Fruit fly (Drosophila melanogaster) whole organism, pupa: ENCODE measurements around the gene CG9784.

ENCODE experiments used
- CG14655 ChIP-seq: fragments of 200-800 bp; sonication (Bioruptor generic); optimal IDR thresholded peaks from 3 replicates; lab custom pipeline; 2017; ENCODE audit warnings: mild to moderate bottlenecking, missing biosample characterization, missing genetic modification reagents, missing genetic modification characterization
- CG32121 ChIP-seq: fragments of 200-800 bp; sonication (Bioruptor generic); IDR thresholded peaks from 2 replicates; pipeline ENCODE4 v1.3.6; 2022; ENCODE audit warnings: missing biosample characterization, missing genetic modification characterization
- CG34367 ChIP-seq: fragments of 200-800 bp; sonication (Bioruptor generic); optimal IDR thresholded peaks from 2 replicates; lab custom pipeline; 2018; ENCODE audit warnings: missing biosample characterization, mild to moderate bottlenecking, missing genetic modification characterization
- CG4496 ChIP-seq: fragments of 200-800 bp; sonication (Bioruptor generic); IDR thresholded peaks from 3 replicates; pipeline ENCODE4 v1.3.6; 2022; ENCODE audit warnings: missing biosample characterization, missing genetic modification characterization
- CG8159 ChIP-seq: fragments of 200-800 bp; sonication (Bioruptor generic); optimal IDR thresholded peaks from 3 replicates; lab custom pipeline; 2018; ENCODE audit warnings: missing biosample characterization, mild to moderate bottlenecking, missing genetic modification characterization, moderate library complexity
- EcR ChIP-seq: fragments of 200-800 bp; sonication (Bioruptor generic); optimal IDR thresholded peaks from 3 replicates; lab custom pipeline; 2019; ENCODE audit warnings: missing biosample characterization, missing genetic modification characterization, mild to moderate bottlenecking, moderate library complexity, missing genetic modification reagents
- Ets98B ChIP-seq: fragments of 200-800 bp; sonication (Bioruptor generic); IDR thresholded peaks from 2 replicates; pipeline ENCODE4 v1.3.6; 2022; ENCODE audit warnings: missing biosample characterization, missing genetic modification characterization
- Pif1A ChIP-seq: fragments of 200-800 bp; sonication (Bioruptor generic); optimal IDR thresholded peaks from 3 replicates; lab custom pipeline; 2016; ENCODE audit warnings: missing biosample characterization, missing genetic modification characterization

DNA sequence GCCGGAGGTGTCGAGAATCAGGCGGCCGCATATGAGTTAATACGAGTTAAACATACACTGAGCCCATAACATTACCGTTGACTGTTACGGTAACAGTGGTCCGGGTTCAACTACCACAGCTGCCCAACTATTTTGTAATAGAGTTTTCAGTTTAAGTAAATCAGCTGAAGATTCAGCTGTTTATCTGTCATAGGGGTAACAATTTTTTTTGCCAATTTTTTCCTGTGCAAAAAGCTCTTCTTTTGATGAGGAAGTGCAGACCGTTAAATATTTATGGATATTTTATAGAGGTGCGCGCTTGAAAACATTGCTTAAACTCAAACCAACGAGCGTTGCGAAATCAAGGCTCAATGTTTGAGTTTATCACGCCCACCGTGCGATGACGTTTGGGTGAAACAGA, 17.3 kb downstream of the CG9784 start:
- TF ChIP-seq CG14655 (GFP tag; lab: Kevin White, UChicago): peak; percentile 29
- no peak for TF ChIP-seq Ets98B (GFP tag; lab: Robert Waterston, UW)
- TF ChIP-seq Pif1A (GFP tag; lab: Kevin White, UChicago): no peak
- no peak for TF ChIP-seq CG34367
- TF ChIP-seq CG32121 (GFP tag; lab: Robert Waterston, UW): no peak
- no peak for TF ChIP-seq CG4496 (GFP tag; lab: Robert Waterston, UW)
- TF ChIP-seq CG8159: no peak
- TF ChIP-seq EcR (GFP tag; lab: Kevin White, UChicago): no peak
